Fruit fly (Drosophila melanogaster): ENCODE results near the gene sstn.

DNA sequence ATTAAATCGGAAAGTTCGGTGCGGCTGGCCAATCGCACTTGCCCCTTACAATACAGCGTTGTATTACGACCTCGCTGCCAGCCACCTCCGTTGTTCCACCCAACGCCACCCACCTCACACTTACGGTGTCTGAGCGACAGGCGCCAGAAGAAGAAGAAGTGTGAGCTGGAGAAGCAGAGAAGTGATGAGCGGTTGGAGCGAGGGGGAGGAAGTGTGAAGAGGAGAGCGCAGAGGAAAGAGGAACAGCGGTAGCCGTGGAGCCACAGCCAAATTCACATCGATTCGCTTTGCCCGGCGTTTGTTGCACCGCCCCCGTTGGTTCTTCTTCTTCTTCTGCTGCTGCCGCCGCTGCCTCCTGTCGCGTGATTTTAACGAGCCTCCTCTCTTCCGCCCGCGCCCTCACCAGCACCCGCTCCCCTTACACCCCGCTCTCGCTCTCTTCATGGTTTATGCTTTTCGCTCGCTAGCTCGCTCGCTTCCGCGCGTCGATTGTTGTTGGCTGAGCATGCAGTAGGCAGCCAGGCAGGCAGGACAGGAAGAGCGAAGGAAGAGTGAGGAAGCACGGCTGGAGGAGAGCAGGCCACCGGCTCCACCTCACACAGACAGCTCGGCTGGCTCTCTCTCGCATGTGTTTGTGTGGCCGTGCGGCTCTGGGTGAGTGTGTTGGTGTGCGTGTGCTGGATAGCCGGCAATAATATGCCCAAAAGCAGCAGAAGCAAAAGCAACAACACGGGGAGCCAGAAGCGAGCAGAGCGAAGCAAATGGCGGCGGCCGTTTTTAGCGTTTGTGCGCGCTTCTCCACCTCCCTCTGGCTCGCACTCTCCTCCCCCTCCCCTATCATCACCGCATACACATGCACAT lies 9.7 kb upstream of the sstn start:
- TF ChIP-seq Ets21C (GFP tag; optimal IDR thresholded peaks at IDR 0.05) (no peak), CG3919 (GFP tag; optimal IDR thresholded peaks at IDR 0.05) (no peak)
